Fruit fly (Drosophila melanogaster) whole organism, embryonic: ENCODE measurements around the gene Arl8.

Experiments used
- Aef1 ChIP-seq: fragments of 200-800 bp; sonication (Bioruptor generic); IDR thresholded peaks from 3 replicates; pipeline ENCODE4 v1.3.6; 2022; ENCODE audit warnings: missing biosample characterization, missing genetic modification characterization
- Bdp1 ChIP-seq: fragments of 200-800 bp; sonication (Bioruptor generic); optimal IDR thresholded peaks from 3 replicates; lab custom pipeline; 2016; ENCODE audit warnings: missing biosample characterization, missing genetic modification characterization
- Bgb ChIP-seq: fragments of 200-800 bp; sonication (Bioruptor generic); IDR thresholded peaks from 2 replicates; pipeline ENCODE4 v1.3.6; 2022; ENCODE audit warnings: missing biosample characterization, missing genetic modification characterization; ENCODE audit not compliant: partially characterized antibody
- Bteb2 ChIP-seq: fragments of 200-800 bp; sonication (Bioruptor generic); optimal IDR thresholded peaks from 2 replicates; lab custom pipeline; 2016; ENCODE audit warnings: missing biosample characterization, missing genetic modification characterization
- C15 ChIP-seq: fragments of 200-800 bp; sonication (Bioruptor generic); IDR thresholded peaks from 3 replicates; pipeline ENCODE4 v1.3.6; 2022; ENCODE audit warnings: missing biosample characterization, missing genetic modification characterization
- CG10431 ChIP-seq: fragments of 200-800 bp; sonication (Bioruptor generic); optimal IDR thresholded peaks from 3 replicates; lab custom pipeline; 2018; ENCODE audit warnings: missing biosample characterization, mild to moderate bottlenecking, missing genetic modification characterization
- CG10462 ChIP-seq: fragments of 200-800 bp; sonication (Bioruptor generic); optimal IDR thresholded peaks from 2 replicates; lab custom pipeline; 2016; ENCODE audit warnings: missing biosample characterization, missing genetic modification characterization
- CG11093 ChIP-seq: fragments of 200-800 bp; sonication (Bioruptor generic); IDR thresholded peaks from 3 replicates; pipeline ENCODE4 v1.3.6; 2022; ENCODE audit warnings: missing biosample characterization, missing genetic modification characterization
- CG11504 ChIP-seq: fragments of 200-800 bp; sonication (Bioruptor generic); optimal IDR thresholded peaks from 3 replicates; lab custom pipeline; 2019; ENCODE audit warnings: missing biosample characterization, mild to moderate bottlenecking, missing genetic modification characterization, moderate library complexity
- CG1233 ChIP-seq: fragments of 200-800 bp; sonication (Bioruptor generic); optimal IDR thresholded peaks from 4 replicates; lab custom pipeline; 2018; ENCODE audit warnings: missing biosample characterization, mild to moderate bottlenecking, missing genetic modification characterization
- CG13775 ChIP-seq: fragments of 200-800 bp; sonication (Bioruptor generic); optimal IDR thresholded peaks from 3 replicates; lab custom pipeline; 2017; ENCODE audit warnings: missing biosample characterization, mild to moderate bottlenecking, missing genetic modification characterization
- CG14965 ChIP-seq: fragments of 200-800 bp; sonication (Bioruptor generic); optimal IDR thresholded peaks from 2 replicates; lab custom pipeline; 2016; ENCODE audit warnings: missing biosample characterization, missing genetic modification characterization, borderline replicate concordance
- CG16813 ChIP-seq: fragments of 200-800 bp; sonication (Bioruptor generic); IDR thresholded peaks from 3 replicates; pipeline ENCODE4 v1.3.6; 2022; ENCODE audit warnings: missing biosample characterization, missing genetic modification characterization; ENCODE audit not compliant: partially characterized antibody
- CG2129 ChIP-seq: fragments of 200-800 bp; sonication (Bioruptor generic); IDR thresholded peaks from 2 replicates; pipeline ENCODE4 v1.3.6; 2022; ENCODE audit warnings: missing biosample characterization, missing genetic modification characterization; ENCODE audit not compliant: partially characterized antibody
- CG4360 ChIP-seq: fragments of 200-800 bp; sonication (Bioruptor generic); IDR thresholded peaks from 2 replicates; pipeline ENCODE4 v1.3.6; 2022; ENCODE audit warnings: missing biosample characterization, missing genetic modification characterization
- CG6791 ChIP-seq: fragments of 200-800 bp; sonication (Bioruptor generic); IDR thresholded peaks from 3 replicates; pipeline ENCODE4 v1.3.6; 2022; ENCODE audit warnings: missing biosample characterization, missing genetic modification characterization; ENCODE audit not compliant: partially characterized antibody
- CG7357 ChIP-seq: fragments of 200-800 bp; sonication (Bioruptor generic); IDR thresholded peaks from 3 replicates; pipeline ENCODE4 v1.3.6; 2022; ENCODE audit warnings: missing biosample characterization, missing genetic modification characterization
- CG8089 ChIP-seq: fragments of 200-800 bp; sonication (Bioruptor generic); optimal IDR thresholded peaks from 3 replicates; lab custom pipeline; 2016; ENCODE audit warnings: missing biosample characterization, missing genetic modification characterization
- CG8359 ChIP-seq: fragments of 200-800 bp; sonication (Bioruptor generic); optimal IDR thresholded peaks from 2 replicates; lab custom pipeline; 2017; ENCODE audit warnings: missing biosample characterization, mild to moderate bottlenecking, missing genetic modification characterization, borderline replicate concordance
- CG9797 ChIP-seq: fragments of 200-800 bp; sonication (Bioruptor generic); optimal IDR thresholded peaks from 3 replicates; lab custom pipeline; 2018; ENCODE audit warnings: missing biosample characterization, mild to moderate bottlenecking, missing genetic modification characterization
- CrebB ChIP-seq: fragments of 200-800 bp; sonication (Bioruptor generic); optimal IDR thresholded peaks from 3 replicates; lab custom pipeline; 2018; ENCODE audit warnings: missing biosample characterization, mild to moderate bottlenecking, missing genetic modification characterization
- Dbx ChIP-seq: fragments of 200-800 bp; sonication (Bioruptor generic); IDR thresholded peaks from 3 replicates; pipeline ENCODE4 v1.3.6; 2022; ENCODE audit warnings: missing biosample characterization, missing genetic modification characterization
- Elba2 ChIP-seq: fragments of 200-800 bp; sonication (Bioruptor generic); optimal IDR thresholded peaks from 3 replicates; lab custom pipeline; 2016; ENCODE audit warnings: missing biosample characterization, missing genetic modification characterization
- H15 ChIP-seq: fragments of 200-800 bp; sonication (Bioruptor generic); IDR thresholded peaks from 3 replicates; pipeline ENCODE4 v1.3.6; 2022; ENCODE audit warnings: missing biosample characterization, missing genetic modification characterization
- HLH4C ChIP-seq: fragments of 200-800 bp; sonication (Bioruptor generic); IDR thresholded peaks from 3 replicates; pipeline ENCODE4 v1.3.6; 2022; ENCODE audit warnings: missing biosample characterization, missing genetic modification characterization; ENCODE audit not compliant: partially characterized antibody
- Hand ChIP-seq: fragments of 200-800 bp; sonication (Bioruptor generic); optimal IDR thresholded peaks from 2 replicates; lab custom pipeline; 2017; ENCODE audit warnings: mild to moderate bottlenecking, missing biosample characterization, missing genetic modification reagents, missing genetic modification characterization
- Hr78 ChIP-seq, 2 experiments: fragments of 200-800 bp in 1 of 2; fragments of >200 bp in 1 of 2; sonication (Bioruptor generic) in 1 of 2; optimal IDR thresholded peaks; 2 replicates each; lab custom pipeline; 2017 to 2019; ENCODE audit warnings: missing biosample characterization in 2 of 2, missing genetic modification characterization in 2 of 2, mild to moderate bottlenecking in 1 of 2, moderate library complexity in 1 of 2
- Mad ChIP-seq: fragments of 200-800 bp; sonication (Bioruptor generic); optimal IDR thresholded peaks from 2 replicates; lab custom pipeline; 2016; ENCODE audit warnings: missing biosample characterization, missing genetic modification characterization
- Med ChIP-seq: fragments of 200-800 bp; sonication (Bioruptor generic); peaks from one replicate; lab custom pipeline; 2016; ENCODE audit warnings: missing biosample characterization, missing genetic modification characterization, mild to moderate bottlenecking, inconsistent platforms, moderate library complexity
- Oli ChIP-seq: fragments of 200-800 bp; sonication (Bioruptor generic); optimal IDR thresholded peaks from 2 replicates; lab custom pipeline; 2018; ENCODE audit warnings: missing biosample characterization, mild to moderate bottlenecking, missing genetic modification characterization, moderate library complexity
- Opbp ChIP-seq: fragments of 200-800 bp; sonication (Bioruptor generic); IDR thresholded peaks from 3 replicates; pipeline ENCODE4 v1.3.6; 2022; ENCODE audit warnings: missing biosample characterization, missing genetic modification characterization; ENCODE audit not compliant: partially characterized antibody
- Pdp1 ChIP-seq, 2 experiments: fragments of 200-800 bp; sonication (Bioruptor generic); optimal IDR thresholded peaks; 3 replicates each; lab custom pipeline; 2016; ENCODE audit warnings: missing biosample characterization in 2 of 2, missing genetic modification characterization in 2 of 2, mild to moderate bottlenecking in 1 of 2, moderate library complexity in 1 of 2
- Scr ChIP-seq: fragments of 200-800 bp; sonication (Bioruptor generic); IDR thresholded peaks from 2 replicates; pipeline ENCODE4 v1.3.6; 2022; ENCODE audit warnings: missing biosample characterization, missing genetic modification characterization; ENCODE audit not compliant: partially characterized antibody
- Sry-δ ChIP-seq: fragments of 200-800 bp; sonication (Bioruptor generic); optimal IDR thresholded peaks from 2 replicates; lab custom pipeline; 2016; ENCODE audit warnings: missing biosample characterization, missing genetic modification characterization
- amos ChIP-seq: fragments of 200-800 bp; sonication (Bioruptor generic); IDR thresholded peaks from 2 replicates; pipeline ENCODE4 v1.3.6; 2022; ENCODE audit warnings: missing biosample characterization, missing genetic modification characterization; ENCODE audit not compliant: partially characterized antibody
- chm ChIP-seq: fragments of 200-800 bp; sonication (Bioruptor generic); IDR thresholded peaks from 2 replicates; pipeline ENCODE4 v1.3.6; 2022; ENCODE audit warnings: missing biosample characterization, missing genetic modification characterization
- esg ChIP-seq: fragments of 200-800 bp; sonication (Bioruptor generic); conservative IDR thresholded peaks from 2 replicates; pipeline ENCODE4 v1.3.6; 2022; ENCODE audit warnings: missing biosample characterization, missing genetic modification characterization
- gt ChIP-seq: fragments of 200-800 bp; sonication (Bioruptor generic); IDR thresholded peaks from 2 replicates; pipeline ENCODE4 v1.3.6; 2022; ENCODE audit warnings: missing biosample characterization, missing genetic modification characterization
- hb ChIP-seq: fragments of 200-800 bp; sonication (Bioruptor generic); IDR thresholded peaks from 3 replicates; pipeline ENCODE4 v1.3.6; 2022; ENCODE audit warnings: missing biosample characterization, missing genetic modification characterization; ENCODE audit not compliant: partially characterized antibody
- inv ChIP-seq: fragments of 200-800 bp; sonication (Bioruptor generic); IDR thresholded peaks from 2 replicates; pipeline ENCODE4 v1.3.6; 2022; ENCODE audit warnings: missing biosample characterization, missing genetic modification characterization; ENCODE audit not compliant: partially characterized antibody
- jigr1 ChIP-seq: fragments of 200-800 bp; sonication (Bioruptor generic); IDR thresholded peaks from 3 replicates; pipeline ENCODE4 v1.3.6; 2022; ENCODE audit warnings: missing biosample characterization, missing genetic modification characterization
- kah ChIP-seq: fragments of 200-800 bp; sonication (Bioruptor generic); optimal IDR thresholded peaks from 2 replicates; lab custom pipeline; 2018; ENCODE audit warnings: missing biosample characterization, mild to moderate bottlenecking, missing genetic modification characterization
- ken ChIP-seq: fragments of 200-800 bp; sonication (Bioruptor generic); IDR thresholded peaks from 3 replicates; pipeline ENCODE4 v1.3.6; 2022; ENCODE audit warnings: missing biosample characterization, missing genetic modification characterization
- klu ChIP-seq: fragments of 200-800 bp; sonication (Bioruptor generic); IDR thresholded peaks from 2 replicates; pipeline ENCODE4 v1.3.6; 2022; ENCODE audit warnings: missing biosample characterization, missing genetic modification characterization
- luna ChIP-seq: fragments of 200-800 bp; sonication (Bioruptor generic); optimal IDR thresholded peaks from 2 replicates; lab custom pipeline; 2016; ENCODE audit warnings: missing biosample characterization, missing genetic modification characterization
- zen2 ChIP-seq: fragments of 200-800 bp; sonication (Bioruptor generic); IDR thresholded peaks from 3 replicates; pipeline ENCODE4 v1.3.6; 2022; ENCODE audit warnings: missing biosample characterization, missing genetic modification characterization; ENCODE audit not compliant: partially characterized antibody

The Arl8 gene

DNA sequence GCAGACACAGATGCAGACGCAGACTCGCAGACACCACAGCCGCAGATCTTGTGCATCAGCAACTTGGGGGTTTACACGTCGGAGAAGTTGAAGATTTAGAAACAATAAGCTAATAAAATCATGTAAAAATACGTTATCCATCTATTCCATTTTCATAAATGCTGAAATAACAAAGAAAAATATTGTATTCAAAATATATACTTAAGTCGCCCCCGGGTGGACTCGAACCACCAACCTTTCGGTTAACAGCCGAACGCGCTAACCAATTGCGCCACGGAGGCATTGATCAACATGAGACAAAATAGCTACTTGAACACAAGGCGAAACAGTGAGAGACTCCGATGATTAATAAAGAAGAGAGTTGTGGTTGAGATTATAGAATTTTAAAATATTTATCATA lies 12.9 kb downstream of the Arl8 start (continued):
- no peak for TF ChIP-seq klu (GFP tag; lab: Robert Waterston, UW)
- no peak for TF ChIP-seq Elba2 (GFP tag; lab: Kevin White, UChicago)
- TF ChIP-seq CG2129 (GFP tag; lab: Robert Waterston, UW) = 0 out of 2 replicates have a peak, but pooled peaks have one; percentile 18
- TF ChIP-seq CG13775 (GFP tag; lab: Kevin White, UChicago) = no peak
- TF ChIP-seq Hand = no peak
- TF ChIP-seq CG11504 (tag; lab: Kevin White, UChicago) = no peak
- TF ChIP-seq CG10431 (GFP tag; lab: Kevin White, UChicago) = no peak
- TF ChIP-seq hb (GFP tag; lab: Robert Waterston, UW) = 0 out of 3 replicates have a peak, but pooled peaks have one; percentile 46
- peak; percentile 86 for TF ChIP-seq CG16813
- no peak for TF ChIP-seq Sry-δ
- TF ChIP-seq H15 (GFP tag; lab: Robert Waterston, UW) = no peak

DNA sequence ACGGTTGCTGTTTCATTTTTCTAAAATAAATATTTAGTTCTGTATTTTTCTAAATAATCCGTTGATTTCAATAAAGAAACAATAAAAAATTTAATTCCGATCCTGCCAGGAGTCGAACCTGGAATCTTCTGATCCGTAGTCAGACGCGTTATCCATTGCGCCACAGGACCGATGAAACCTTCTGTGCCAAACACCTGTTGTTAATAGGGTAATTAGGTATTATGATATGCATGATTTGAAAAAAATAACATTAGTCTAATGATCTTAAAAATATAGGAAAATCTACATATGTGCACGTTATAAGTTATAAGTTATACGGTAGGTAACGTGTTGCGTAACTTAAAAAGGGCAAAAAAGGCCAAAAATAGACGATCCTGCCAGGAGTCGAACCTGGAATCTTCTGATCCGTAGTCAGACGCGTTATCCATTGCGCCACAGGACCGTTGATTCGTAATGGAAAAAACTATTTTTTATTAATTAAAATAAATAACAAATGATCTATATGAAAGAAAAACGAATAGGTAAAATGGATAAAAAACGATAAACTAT lies 13.5 kb downstream of the Arl8 start:
- TF ChIP-seq HLH4C (peak; percentile 29; the same call in 1 of the 3 replicates), chm (GFP tag; lab: Robert Waterston, UW) (0 out of 2 replicates have a peak, but pooled peaks have one; percentile 16), Hr78 (GFP tag; optimal IDR thresholded peaks at IDR 0.05; lab: Kevin White, UChicago) (no peak), ken (GFP tag; lab: Robert Waterston, UW) (no peak), Med (peak; percentile 24), Opbp (GFP tag; lab: Robert Waterston, UW) (peak; percentile 66; the same call in 2 of the 3 replicates), Scr (GFP tag; lab: Robert Waterston, UW) (peak; percentile 1; the same call in 1 of the 2 replicates), Bteb2 (GFP tag; lab: Kevin White, UChicago) (no peak), Bdp1 (peak; percentile 93), esg (GFP tag; lab: Robert Waterston, UW) (no peak), CG11093 (GFP tag; lab: Robert Waterston, UW) (no peak), Dbx (no peak), CG14965 (no peak), CG6791 (GFP tag; lab: Robert Waterston, UW) (peak; percentile 63; the same call in 1 of the 3 replicates), CG16813 (peak; percentile 54; the same call in 1 of the 3 replicates), Bgb (GFP tag; lab: Robert Waterston, UW) (no peak), amos (GFP tag; lab: Robert Waterston, UW) (peak; percentile 55), CrebB (tag; lab: Kevin White, UChicago) (no peak), Pdp1 (GFP tag; optimal IDR thresholded peaks at IDR 0.05; lab: Kevin White, UChicago) (peak in 1 of 2 experiments; percentile 82), CG7357 (GFP tag; lab: Robert Waterston, UW) (no peak)
- TF ChIP-seq, all 482 proteins: peak for 10

DNA sequence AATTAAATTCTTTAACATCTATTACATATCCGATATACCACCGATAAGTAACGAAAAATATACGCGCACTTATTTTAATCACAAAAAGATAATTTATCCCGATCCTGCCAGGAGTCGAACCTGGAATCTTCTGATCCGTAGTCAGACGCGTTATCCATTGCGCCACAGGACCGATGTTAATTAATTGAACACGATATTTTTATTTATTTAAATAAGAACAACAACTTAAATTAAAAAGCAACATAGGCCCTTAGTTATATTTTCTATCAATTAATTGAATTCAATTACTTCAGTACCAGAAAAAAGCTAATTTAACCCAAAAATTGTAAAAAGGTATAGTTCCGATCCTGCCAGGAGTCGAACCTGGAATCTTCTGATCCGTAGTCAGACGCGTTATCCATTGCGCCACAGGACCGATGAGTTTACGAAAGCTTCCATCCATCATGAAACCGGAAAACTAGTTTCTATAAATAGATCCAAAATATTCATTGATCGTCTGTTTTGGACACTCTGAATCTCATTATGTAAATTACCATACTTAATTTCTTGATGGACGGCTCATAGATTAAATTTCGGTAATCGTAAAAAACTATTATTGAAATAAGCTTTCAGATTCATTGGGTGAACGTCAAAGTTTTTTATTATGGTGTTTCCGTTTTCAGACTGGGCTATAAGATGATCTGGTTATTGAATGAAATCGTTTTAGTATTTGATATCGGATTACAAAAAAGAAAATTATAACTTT lies 14.4 kb downstream of the Arl8 start:
- TF ChIP-seq Oli = no peak
- TF ChIP-seq CG4360 (GFP tag; lab: Robert Waterston, UW) = no peak
- TF ChIP-seq kah (GFP tag; lab: Kevin White, UChicago) = no peak
- no peak for TF ChIP-seq Mad (GFP tag; lab: Kevin White, UChicago)
- TF ChIP-seq C15 = no peak
- TF ChIP-seq CG8089 (GFP tag; lab: Kevin White, UChicago) = no peak
- TF ChIP-seq jigr1 (GFP tag; lab: Robert Waterston, UW) = no peak
- TF ChIP-seq CG10462 (GFP tag; lab: Kevin White, UChicago) = no peak
- TF ChIP-seq Aef1 (GFP tag; lab: Robert Waterston, UW) = no peak
- no peak for TF ChIP-seq CG8359 (GFP tag; lab: Kevin White, UChicago)
- TF ChIP-seq luna (GFP tag; lab: Kevin White, UChicago) = no peak
- no peak for TF ChIP-seq Pdp1 (GFP tag; optimal IDR thresholded peaks at IDR 0.05; lab: Kevin White, UChicago)
- peak; percentile 47; the same call in 1 of the 2 replicates for TF ChIP-seq inv (GFP tag; lab: Robert Waterston, UW)
- TF ChIP-seq CG1233 = no peak
- TF ChIP-seq gt (GFP tag; lab: Robert Waterston, UW) = no peak
- no peak for TF ChIP-seq CG9797
- no peak for TF ChIP-seq zen2 (GFP tag; lab: Robert Waterston, UW)
